Worm (Caenorhabditis elegans): Measurements from ENCODE around the gene Y82E9BR.22.

DNA sequence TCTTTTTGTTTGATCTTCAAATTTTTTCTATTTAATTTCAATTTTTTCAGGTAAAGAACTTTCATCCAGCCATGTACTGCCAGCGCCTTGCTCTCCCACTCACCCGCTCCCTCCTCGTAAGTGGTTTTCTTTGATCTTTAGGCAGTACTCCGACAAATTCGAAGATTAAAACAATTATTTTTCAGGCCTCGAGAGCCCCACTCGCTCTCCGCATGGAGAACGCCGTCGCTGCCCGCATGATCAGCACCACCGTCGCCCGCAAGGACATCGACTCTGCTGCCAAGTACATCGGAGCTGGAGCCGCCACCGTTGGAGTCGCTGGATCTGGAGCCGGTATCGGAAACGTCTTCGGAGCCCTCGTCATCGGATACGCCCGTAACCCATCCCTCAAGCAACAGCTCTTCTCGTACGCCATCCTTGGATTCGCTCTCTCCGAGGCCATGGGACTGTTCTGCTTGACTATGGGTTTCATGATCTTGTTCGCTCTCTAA, 10.2 kb upstream of the Y82E9BR.22 start, which contains the start of gene Y82E9BR.3:
- TF ChIP-seq lin-54 (GFP tag; optimal IDR thresholded peaks at IDR 0.05) (no peak), gei-17 (GFP tag; optimal IDR thresholded peaks at IDR 0.05) (no peak), ets-4 (GFP tag; optimal IDR thresholded peaks at IDR 0.05) (no peak), hsf-1 (GFP tag; IDR thresholded peaks at IDR 0.05) (no peak), unc-62 (GFP tag; optimal IDR thresholded peaks at IDR 0.05) (no peak), mcd-1 (GFP tag; IDR thresholded peaks at IDR 0.05) (no peak; the same call in 1 of the 2 replicates), ztf-25 (GFP tag; IDR thresholded peaks at IDR 0.05) (no peak), ama-1 (optimal IDR thresholded peaks at IDR 0.05) (no peak), ama-1 (GFP tag; optimal IDR thresholded peaks at IDR 0.05) (no peak), pha-4 (tag; optimal IDR thresholded peaks at IDR 0.05) (no peak), F39B2.1 (GFP tag; IDR thresholded peaks at IDR 0.05) (peak; percentile 49; the same call in 1 of the 2 replicates), ceh-27 (GFP tag; optimal IDR thresholded peaks at IDR 0.05) (no peak), bed-1 (GFP tag; IDR thresholded peaks at IDR 0.05) (no peak)
